Worm (Caenorhabditis elegans) whole organism, dauer: ENCODE results near the gene bath-7.

Source experiments
- unc-62 ChIP-seq: sonication (generic microtip); optimal IDR thresholded peaks from 2 replicates; lab custom pipeline; 2017; ENCODE audit warnings: missing biosample characterization, missing genetic modification reagents, missing genetic modification characterization

bath-7 gene

DNA sequence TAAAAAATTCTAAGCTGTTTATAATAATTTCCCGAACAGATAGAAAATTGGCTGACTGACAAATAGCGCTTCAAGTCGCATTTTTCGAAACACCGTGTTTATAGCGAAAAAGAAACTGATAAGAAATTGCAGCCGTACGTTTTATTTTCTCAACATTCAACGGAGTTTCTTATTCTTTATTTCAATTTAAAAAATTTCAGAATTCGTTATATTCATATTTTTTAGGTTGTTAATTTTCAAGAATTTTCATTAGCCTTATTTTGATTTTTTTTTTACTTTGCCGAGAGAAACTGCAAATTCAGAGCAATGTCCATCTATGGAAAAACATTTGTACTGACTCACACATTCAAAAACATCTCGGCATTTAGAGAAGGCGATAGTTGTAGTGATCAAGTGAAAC is 23.0 kb downstream of the bath-7 start, which contains the start of gene C46F9.6:
C46F9.6 (plus strand) TSS at position 301 of the 400 bp plus-strand sequence.
- TF ChIP-seq unc-62 = no peak

DNA sequence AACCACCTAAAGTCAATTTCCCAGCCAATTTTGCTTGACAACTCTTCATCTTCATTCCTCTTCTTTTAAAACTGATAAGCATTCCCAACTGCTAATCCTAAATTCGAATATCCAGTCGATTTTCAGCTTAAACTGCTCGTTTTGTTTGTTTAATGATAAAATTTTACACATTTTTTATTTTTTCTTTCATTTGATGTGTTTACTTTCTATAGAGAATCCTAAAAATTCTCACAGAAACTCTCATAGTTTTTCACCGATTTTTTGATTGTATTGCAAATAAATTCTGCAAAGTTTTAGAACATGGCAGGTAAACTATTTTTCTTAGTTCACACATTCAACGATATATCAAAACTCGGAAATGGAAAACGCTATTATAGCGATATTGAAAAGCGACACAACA is 25.2 kb downstream of the bath-7 start, which contains the start of gene math-25:
math-25 (plus strand) TSS at position 301 of the 400 bp plus-strand sequence.
- TF ChIP-seq unc-62 = no peak

ce11 chrII:1895278-1895677 is 25.6 kb downstream of the bath-7 start, which contains the start of gene C46F9.5:
TSS of gene C46F9.5 (plus strand) at chrII:1895578.
- TF ChIP-seq unc-62 = no peak

ce11 chrII:1893912-1894311 is 27.0 kb downstream of the bath-7 start, which contains the start of gene C16C4.1:
TSS of gene C16C4.1 (plus strand) at chrII:1894212.
- TF ChIP-seq unc-62 = no peak

DNA sequence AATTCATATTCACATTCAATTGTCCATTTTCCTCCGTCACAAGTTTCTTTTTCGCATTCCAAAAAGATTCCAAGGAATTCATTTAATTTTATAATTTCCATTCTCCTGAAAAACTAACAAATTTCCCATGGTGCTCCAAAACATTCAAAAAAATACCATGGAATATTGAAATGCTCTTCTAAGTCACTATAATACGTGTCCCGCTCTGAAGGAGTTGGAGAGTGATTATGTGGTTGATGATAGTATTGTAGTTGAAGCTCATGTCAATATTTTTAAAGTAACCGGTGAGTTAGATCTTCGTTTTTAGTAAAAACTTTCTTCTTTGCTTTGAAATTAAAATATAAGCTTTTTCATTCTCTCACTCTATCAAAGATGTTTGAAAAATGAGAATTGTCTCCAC is 30.2 kb downstream of the bath-7 start, which contains the start of gene math-9:
math-9 (minus strand) TSS at position 101 of the 400 bp plus-strand sequence.
- no peak for TF ChIP-seq unc-62

DNA sequence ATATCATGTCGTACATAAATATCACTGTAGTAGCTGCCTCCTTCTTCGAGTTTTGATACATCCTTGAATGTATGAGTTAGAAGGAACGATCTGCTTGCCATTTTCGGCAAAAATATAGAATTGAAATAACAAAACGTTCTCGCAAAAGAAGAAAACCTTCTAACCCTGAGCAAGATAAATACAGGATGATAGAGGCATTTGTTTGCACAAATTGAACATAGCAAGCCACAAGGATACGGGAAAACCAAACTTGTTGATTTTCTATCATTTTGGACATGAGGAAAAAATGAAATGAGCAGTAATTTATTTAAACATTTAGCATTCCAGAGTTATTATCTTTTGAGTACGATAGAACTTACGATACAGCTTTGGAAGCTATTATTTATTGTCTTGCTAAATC is 31.8 kb downstream of the bath-7 start, which contains the start of gene math-8:
math-8 (minus strand) TSS at position 101 of the 400 bp plus-strand sequence.
- no peak for TF ChIP-seq unc-62

DNA sequence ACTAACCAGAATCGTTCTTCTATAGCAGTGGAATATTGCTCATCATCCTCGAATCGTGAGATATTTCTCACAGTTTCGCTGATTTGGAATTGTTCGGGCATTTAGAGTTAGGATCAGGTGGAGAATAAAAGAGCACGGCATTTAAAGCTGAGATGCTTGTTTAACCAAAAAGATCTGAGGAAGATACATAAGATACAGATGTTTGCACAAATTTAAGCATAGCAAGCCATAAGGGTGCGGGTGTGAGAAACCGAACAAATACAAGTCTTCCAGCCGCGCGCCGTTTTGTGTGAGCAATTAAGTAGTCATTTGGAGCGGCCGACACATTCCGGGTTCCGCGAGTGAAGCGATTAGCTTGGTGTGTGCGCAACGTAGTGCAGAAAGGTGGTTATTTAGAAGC is 34.5 kb downstream of the bath-7 start, which contains the start of gene math-7:
math-7 (minus strand) TSS at position 101 of the 400 bp plus-strand sequence.
- TF ChIP-seq unc-62 = no peak

ce11 chrII:1884635-1885034 is 36.3 kb downstream of the bath-7 start, which contains the start of gene math-6:
TSS of gene math-6 (minus strand) at chrII:1884735.
- no peak for TF ChIP-seq unc-62

- no peak for TF ChIP-seq unc-62
Measured at ce11 chrII:1882705-1883104, 38.2 kb downstream of the bath-7 start, which contains the start of gene math-5. TSS of gene math-5 (minus strand) at chrII:1882805.

DNA sequence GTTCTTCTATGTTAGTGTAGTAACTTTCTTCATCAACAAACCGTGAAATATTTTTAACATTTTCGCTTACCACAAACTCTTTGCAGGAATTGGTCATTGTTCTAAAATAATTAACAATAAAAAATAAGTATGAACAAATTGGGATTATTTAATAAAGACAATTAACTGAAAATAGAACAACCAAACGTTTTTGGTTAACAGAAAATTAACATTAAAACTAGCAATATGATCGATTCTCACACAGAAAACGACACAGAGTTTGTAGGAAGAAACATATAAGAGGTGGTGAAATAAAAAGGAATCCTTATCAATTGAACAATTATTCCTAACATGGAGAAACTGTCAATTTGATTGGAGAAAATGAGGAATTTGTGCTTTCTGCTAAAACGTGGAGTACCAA is 42.3 kb downstream of the bath-7 start, which contains the start of gene math-16:
math-16 (minus strand) TSS at position 101 of the 400 bp plus-strand sequence.
- TF ChIP-seq unc-62 = no peak

DNA sequence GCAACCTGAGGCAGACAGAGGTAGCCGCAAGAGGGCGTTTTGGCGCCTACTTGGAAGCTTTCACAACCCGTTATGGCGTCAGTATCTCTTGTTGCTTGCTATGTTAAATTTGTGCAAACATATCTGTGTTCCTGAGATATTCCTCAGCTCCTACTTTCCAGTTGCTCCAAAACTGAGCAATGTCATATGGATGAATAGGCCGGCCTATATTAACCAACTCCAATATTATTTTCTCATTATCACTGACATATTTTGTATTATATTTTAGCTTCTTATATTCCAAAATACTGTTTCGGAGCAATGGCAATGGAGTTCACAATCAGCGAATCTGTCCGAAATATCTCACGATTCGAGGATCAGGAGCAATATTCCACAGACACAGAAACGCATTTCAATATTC is 45.3 kb downstream of the bath-7 start, which contains the start of gene math-13:
math-13 (plus strand) TSS at position 301 of the 400 bp plus-strand sequence.
- TF ChIP-seq unc-62 = no peak

- no peak for TF ChIP-seq unc-62
Measured at ce11 chrII:1870875-1871592, 49.9 kb downstream of the bath-7 start, which contains the start of gene math-10. TSS of gene math-10 (plus strand) at chrII:1871542.
